Fruit fly (Drosophila melanogaster) whole organism, pupa: ENCODE results near the gene CG42728.

Experiments used
- CG10348 ChIP-seq: fragments of 200-800 bp; sonication (Bioruptor generic); IDR thresholded peaks from 2 replicates; pipeline ENCODE4 v1.3.6; 2022; ENCODE audit warnings: missing biosample characterization, missing genetic modification characterization
- CG12605 ChIP-seq: fragments of 200-800 bp; sonication (Bioruptor generic); IDR thresholded peaks from 2 replicates; pipeline ENCODE4 v1.3.6; 2022; ENCODE audit warnings: missing biosample characterization, missing genetic modification characterization
- CG13204 ChIP-seq: fragments of 200-800 bp; sonication (Bioruptor generic); optimal IDR thresholded peaks from 2 replicates; lab custom pipeline; 2018; ENCODE audit warnings: missing biosample characterization, mild to moderate bottlenecking, missing genetic modification characterization, moderate library complexity
- CG14655 ChIP-seq: fragments of 200-800 bp; sonication (Bioruptor generic); optimal IDR thresholded peaks from 3 replicates; lab custom pipeline; 2017; ENCODE audit warnings: mild to moderate bottlenecking, missing biosample characterization, missing genetic modification reagents, missing genetic modification characterization
- CG15710 ChIP-seq: fragments of 200-800 bp; sonication (Bioruptor generic); optimal IDR thresholded peaks from 2 replicates; lab custom pipeline; 2018; ENCODE audit warnings: missing biosample characterization, mild to moderate bottlenecking, missing genetic modification characterization, moderate library complexity
- CG17806 ChIP-seq: fragments of 200-800 bp; sonication (Bioruptor generic); optimal IDR thresholded peaks from 2 replicates; lab custom pipeline; 2018; ENCODE audit warnings: missing biosample characterization, mild to moderate bottlenecking, missing genetic modification characterization, moderate library complexity
- CG32121 ChIP-seq: fragments of 200-800 bp; sonication (Bioruptor generic); IDR thresholded peaks from 2 replicates; pipeline ENCODE4 v1.3.6; 2022; ENCODE audit warnings: missing biosample characterization, missing genetic modification characterization
- CG34367 ChIP-seq: fragments of 200-800 bp; sonication (Bioruptor generic); optimal IDR thresholded peaks from 2 replicates; lab custom pipeline; 2018; ENCODE audit warnings: missing biosample characterization, mild to moderate bottlenecking, missing genetic modification characterization
- CG4496 ChIP-seq: fragments of 200-800 bp; sonication (Bioruptor generic); IDR thresholded peaks from 3 replicates; pipeline ENCODE4 v1.3.6; 2022; ENCODE audit warnings: missing biosample characterization, missing genetic modification characterization
- CG8159 ChIP-seq: fragments of 200-800 bp; sonication (Bioruptor generic); optimal IDR thresholded peaks from 3 replicates; lab custom pipeline; 2018; ENCODE audit warnings: missing biosample characterization, mild to moderate bottlenecking, missing genetic modification characterization, moderate library complexity
- CG8301 ChIP-seq: fragments of 200-800 bp; sonication (Bioruptor generic); optimal IDR thresholded peaks from 2 replicates; lab custom pipeline; 2018; ENCODE audit warnings: missing biosample characterization, mild to moderate bottlenecking, missing genetic modification characterization
- CG9948 ChIP-seq: fragments of 200-800 bp; sonication (Bioruptor generic); optimal IDR thresholded peaks from 2 replicates; lab custom pipeline; 2018; ENCODE audit warnings: missing biosample characterization, mild to moderate bottlenecking, missing genetic modification characterization, moderate library complexity
- D1 ChIP-seq: fragments of 200-800 bp; sonication (Bioruptor generic); optimal IDR thresholded peaks from 2 replicates; lab custom pipeline; 2018; ENCODE audit warnings: missing biosample characterization, mild to moderate bottlenecking, missing genetic modification characterization, moderate library complexity
- EcR ChIP-seq: fragments of 200-800 bp; sonication (Bioruptor generic); optimal IDR thresholded peaks from 3 replicates; lab custom pipeline; 2019; ENCODE audit warnings: missing biosample characterization, missing genetic modification characterization, mild to moderate bottlenecking, moderate library complexity, missing genetic modification reagents
- Ets98B ChIP-seq: fragments of 200-800 bp; sonication (Bioruptor generic); IDR thresholded peaks from 2 replicates; pipeline ENCODE4 v1.3.6; 2022; ENCODE audit warnings: missing biosample characterization, missing genetic modification characterization
- Pif1A ChIP-seq: fragments of 200-800 bp; sonication (Bioruptor generic); optimal IDR thresholded peaks from 3 replicates; lab custom pipeline; 2016; ENCODE audit warnings: missing biosample characterization, missing genetic modification characterization
- Pif1B ChIP-seq: fragments of 200-800 bp; sonication (Bioruptor generic); optimal IDR thresholded peaks from 3 replicates; lab custom pipeline; 2016; ENCODE audit warnings: missing biosample characterization, missing genetic modification characterization
- Snoo ChIP-seq: fragments of 200-800 bp; sonication (Bioruptor generic); optimal IDR thresholded peaks from 3 replicates; lab custom pipeline; 2017; ENCODE audit warnings: missing biosample characterization, mild to moderate bottlenecking, missing genetic modification characterization, inconsistent platforms
- fd96Ca ChIP-seq: fragments of 200-800 bp; sonication (Bioruptor generic); IDR thresholded peaks from 3 replicates; pipeline ENCODE4 v1.3.6; 2022; ENCODE audit warnings: missing biosample characterization, missing genetic modification characterization
- gl ChIP-seq: fragments of 200-800 bp; sonication (Bioruptor generic); optimal IDR thresholded peaks from 2 replicates; lab custom pipeline; 2018; ENCODE audit warnings: missing biosample characterization, mild to moderate bottlenecking, missing genetic modification characterization
- rn ChIP-seq: fragments of 200-800 bp; sonication (Bioruptor generic); IDR thresholded peaks from 2 replicates; pipeline ENCODE4 v1.3.6; 2022; ENCODE audit warnings: missing biosample characterization, missing genetic modification characterization

Gene CG42728

dm6 chr3L:15541281-15541680 lies 13.3 kb upstream of the CG42728 start:
- TF ChIP-seq CG15710 (tag; lab: Kevin White, UChicago) (no peak), CG13204 (GFP tag; lab: Kevin White, UChicago) (no peak), CG8301 (tag; lab: Kevin White, UChicago) (no peak), fd96Ca (GFP tag; lab: Robert Waterston, UW) (no peak), Snoo (tag; lab: Kevin White, UChicago) (no peak), CG9948 (no peak), CG14655 (GFP tag; lab: Kevin White, UChicago) (no peak), CG8159 (tag; lab: Kevin White, UChicago) (no peak), Pif1A (GFP tag; lab: Kevin White, UChicago) (no peak), CG4496 (GFP tag; lab: Robert Waterston, UW) (no peak), EcR (GFP tag; lab: Kevin White, UChicago) (no peak), rn (no peak), Pif1B (GFP tag; lab: Kevin White, UChicago) (no peak), gl (no peak), CG10348 (GFP tag; lab: Robert Waterston, UW) (no peak), CG32121 (no peak)

- TF ChIP-seq fd96Ca (GFP tag; lab: Robert Waterston, UW) (no peak), Snoo (tag; lab: Kevin White, UChicago) (no peak), CG9948 (no peak), D1 (tag; lab: Kevin White, UChicago) (no peak), rn (no peak), CG4496 (GFP tag; lab: Robert Waterston, UW) (no peak), CG15710 (tag; lab: Kevin White, UChicago) (no peak), CG14655 (GFP tag; lab: Kevin White, UChicago) (peak; percentile 1), CG12605 (GFP tag; lab: Robert Waterston, UW) (0 out of 2 replicates have a peak, but pooled peaks have one; percentile 8)
Observed at dm6 chr3L:15540682-15541081, 12.7 kb upstream of the CG42728 start.

- TF ChIP-seq CG9948 (no peak), Snoo (tag; lab: Kevin White, UChicago) (no peak), CG8301 (tag; lab: Kevin White, UChicago) (no peak), CG32121 (no peak), Pif1A (GFP tag; lab: Kevin White, UChicago) (no peak), CG13204 (GFP tag; lab: Kevin White, UChicago) (no peak), EcR (GFP tag; lab: Kevin White, UChicago) (no peak), D1 (tag; lab: Kevin White, UChicago) (no peak)
- TF ChIP-seq, all 21 proteins: peak for 0
Observed at dm6 chr3L:15539903-15540409, 12.0 kb upstream of the CG42728 start.

DNA sequence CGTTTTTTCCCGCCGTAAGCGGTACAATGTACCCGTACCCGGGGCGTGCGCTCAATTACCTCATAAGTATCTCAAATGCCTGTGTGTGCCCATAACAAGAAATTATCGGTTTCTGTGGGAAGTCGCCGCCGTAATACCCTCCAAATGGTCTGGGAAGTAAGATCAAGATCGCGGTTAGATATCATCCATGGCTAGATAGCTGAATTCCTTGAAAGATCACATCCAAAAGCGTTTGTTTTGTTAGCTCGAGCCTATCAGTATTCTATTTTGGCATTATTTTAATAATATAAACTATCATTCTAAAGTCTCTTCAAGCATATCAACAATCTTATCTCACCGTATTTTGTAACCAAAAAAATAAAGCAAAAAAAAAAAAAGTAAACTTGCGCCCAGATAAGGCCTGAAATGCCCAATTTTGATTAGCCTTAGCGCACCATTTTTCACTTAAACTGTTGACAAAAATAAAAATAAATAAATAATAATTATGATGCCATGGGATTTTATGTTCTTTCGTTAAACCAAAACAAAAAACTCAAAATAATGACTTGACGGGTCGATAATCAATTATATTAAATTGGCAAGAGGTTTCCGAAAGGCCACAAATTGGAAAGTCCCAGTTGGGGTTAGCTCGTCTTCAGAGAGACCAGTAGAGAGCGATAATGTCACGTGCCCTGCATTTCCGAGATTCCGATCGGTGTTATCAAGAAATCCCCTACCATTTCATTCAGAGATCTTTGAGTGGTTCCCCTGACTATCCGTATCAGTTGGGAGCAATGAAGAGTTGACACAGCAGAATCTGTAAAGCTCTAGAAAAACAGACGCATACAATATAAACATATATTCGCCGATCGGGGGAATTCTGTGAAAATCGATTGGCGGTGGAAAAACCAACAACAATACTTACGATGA lies 10.8 kb upstream of the CG42728 start:
- TF ChIP-seq CG10348 (GFP tag; lab: Robert Waterston, UW) = no peak
- TF ChIP-seq EcR (GFP tag; lab: Kevin White, UChicago) = peak; percentile 32
- TF ChIP-seq Pif1A (GFP tag; lab: Kevin White, UChicago) = no peak
- TF ChIP-seq Ets98B (GFP tag; lab: Robert Waterston, UW) = no peak
- no peak for TF ChIP-seq CG4496 (GFP tag; lab: Robert Waterston, UW)
- TF ChIP-seq fd96Ca (GFP tag; lab: Robert Waterston, UW) = 0 out of 3 replicates have a peak, but pooled peaks have one; percentile 3
- TF ChIP-seq CG32121 = no peak
- no peak for TF ChIP-seq CG12605 (GFP tag; lab: Robert Waterston, UW)
- TF ChIP-seq CG17806 (tag; lab: Kevin White, UChicago) = no peak
- no peak for TF ChIP-seq rn
- TF ChIP-seq Pif1B (GFP tag; lab: Kevin White, UChicago) = no peak
- no peak for TF ChIP-seq D1 (tag; lab: Kevin White, UChicago)
- TF ChIP-seq CG8301 (tag; lab: Kevin White, UChicago) = no peak
- TF ChIP-seq CG13204 (GFP tag; lab: Kevin White, UChicago) = no peak
- peak; percentile 6 for TF ChIP-seq CG14655 (GFP tag; lab: Kevin White, UChicago)
- no peak for TF ChIP-seq CG8159 (tag; lab: Kevin White, UChicago)
- TF ChIP-seq CG9948 = no peak
- no peak for TF ChIP-seq CG34367 (tag; lab: Kevin White, UChicago)

- TF ChIP-seq CG9948 = peak; percentile 71
- TF ChIP-seq CG14655 (GFP tag; lab: Kevin White, UChicago) = peak; percentile 83
- TF ChIP-seq fd96Ca (GFP tag; lab: Robert Waterston, UW) = no peak; the same call in 2 of the 3 replicates
- TF ChIP-seq gl = no peak
- peak; percentile 60 for TF ChIP-seq D1 (tag; lab: Kevin White, UChicago)
- no peak for TF ChIP-seq CG10348 (GFP tag; lab: Robert Waterston, UW)
- TF ChIP-seq Pif1A (GFP tag; lab: Kevin White, UChicago) = peak; percentile 73
- peak; percentile 56 for TF ChIP-seq Pif1B (GFP tag; lab: Kevin White, UChicago)
- peak; percentile 37 for TF ChIP-seq EcR (GFP tag; lab: Kevin White, UChicago)
- no peak for TF ChIP-seq rn
- TF ChIP-seq Ets98B (GFP tag; lab: Robert Waterston, UW) = no peak; the same call in 1 of the 2 replicates
- peak; percentile 73 for TF ChIP-seq CG8301 (tag; lab: Kevin White, UChicago)
- TF ChIP-seq CG32121 = peak; percentile 75
- peak; percentile 18 for TF ChIP-seq Snoo (tag; lab: Kevin White, UChicago)
- no peak; the same call in 1 of the 3 replicates for TF ChIP-seq CG4496 (GFP tag; lab: Robert Waterston, UW)
- TF ChIP-seq CG8159 (tag; lab: Kevin White, UChicago) = peak; percentile 80
- TF ChIP-seq CG17806 (tag; lab: Kevin White, UChicago) = peak; percentile 66
- peak; percentile 72 for TF ChIP-seq CG15710 (tag; lab: Kevin White, UChicago)
- peak; percentile 58 for TF ChIP-seq CG34367 (tag; lab: Kevin White, UChicago)
- TF ChIP-seq CG13204 (GFP tag; lab: Kevin White, UChicago) = no peak
- peak; percentile 9; the same call in 1 of the 2 replicates for TF ChIP-seq CG12605 (GFP tag; lab: Robert Waterston, UW)
Observed at dm6 chr3L:15537916-15538581, 10.1 kb upstream of the CG42728 start.
